Worm (Caenorhabditis elegans) whole organism, midembryonic: ENCODE measurements around the gene R04A9.1.
A peak's percentile ranks its signal among the peaks of the same experiment; 100 is the strongest.

ENCODE experiments used
- T22C8.4 ChIP-seq: fragments of 200-800 bp; sonication (Bioruptor generic); IDR thresholded peaks from 2 replicates; pipeline ENCODE4 v1.3.6; 2022; ENCODE audit warnings: missing genetic modification characterization, missing compliant biosample characterization
- cog-1 ChIP-seq: sonication (generic microtip); optimal IDR thresholded peaks from 2 replicates; lab custom pipeline; 2016; ENCODE audit warnings: missing genetic modification characterization, missing compliant biosample characterization
- flt-1 ChIP-seq: fragments of 200-800 bp; sonication (Bioruptor generic); IDR thresholded peaks from 2 replicates; pipeline ENCODE4 v1.3.6; 2022; ENCODE audit warnings: missing genetic modification characterization, missing compliant biosample characterization
- klf-2 ChIP-seq: fragments of 200-800 bp; sonication (Bioruptor generic); conservative IDR thresholded peaks from 2 replicates; pipeline ENCODE4 v1.3.6; 2022; ENCODE audit warnings: missing genetic modification reagents, missing genetic modification characterization, missing compliant biosample characterization
- med-1 ChIP-seq: sonication (generic microtip); optimal IDR thresholded peaks from 2 replicates; lab custom pipeline; 2017; ENCODE audit warnings: missing genetic modification characterization, mild to moderate bottlenecking, missing compliant biosample characterization, antibody characterized with exemption, missing genetic modification reagents; ENCODE audit not compliant: insufficient read depth
- ref-1 ChIP-seq: fragments of 200-800 bp; sonication (Bioruptor generic); conservative IDR thresholded peaks from 2 replicates; pipeline ENCODE4 v1.3.6; 2022; ENCODE audit warnings: missing genetic modification reagents, missing genetic modification characterization, missing compliant biosample characterization
- tab-1 ChIP-seq: fragments of 200-800 bp; sonication (Bioruptor generic); IDR thresholded peaks from 2 replicates; pipeline ENCODE4 v1.3.6; 2022; ENCODE audit warnings: missing genetic modification characterization, missing compliant biosample characterization
- ztf-23 ChIP-seq: fragments of 200-800 bp; sonication (Bioruptor generic); IDR thresholded peaks from 2 replicates; pipeline ENCODE4 v1.3.6; 2022; ENCODE audit warnings: missing genetic modification reagents, missing genetic modification characterization, missing compliant biosample characterization
- ztf-29 ChIP-seq: fragments of 200-800 bp; sonication (Bioruptor generic); IDR thresholded peaks from 2 replicates; pipeline ENCODE4 v1.3.6; 2022; ENCODE audit warnings: missing genetic modification reagents, missing genetic modification characterization, missing compliant biosample characterization

The R04A9.1 gene

DNA sequence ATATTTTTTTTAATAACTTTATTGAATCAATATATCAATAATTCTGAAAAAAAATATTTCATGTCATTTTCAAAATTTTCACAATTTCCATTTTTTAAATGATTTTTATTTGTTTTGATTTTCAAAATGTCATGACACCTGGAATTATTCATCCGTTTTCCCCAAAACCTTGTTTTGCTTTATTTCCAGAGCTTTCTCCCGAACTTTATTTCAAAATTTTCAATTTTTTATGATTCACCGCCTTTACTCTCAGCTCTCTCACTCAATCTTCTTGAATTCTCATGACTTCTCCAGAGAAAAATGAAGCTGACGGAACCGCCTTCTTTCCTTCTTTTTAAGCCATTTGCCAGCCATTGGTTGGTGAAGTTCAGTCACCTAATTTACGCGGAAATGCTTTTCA, at the start of gene R04A9.1:
TSS of gene R04A9.1 (plus strand) at position 301 of the 400 bp plus-strand sequence.
- no peak for TF ChIP-seq ztf-23
- TF ChIP-seq ztf-29, result no peak
- TF ChIP-seq T22C8.4 (GFP tag; lab: Robert Waterston, UW), result no peak
- no peak for TF ChIP-seq cog-1 (tag; lab: Kevin White, UChicago)
- no peak for TF ChIP-seq klf-2 (GFP tag; lab: Robert Waterston, UW)
- TF ChIP-seq med-1 (GFP tag; lab: Kevin White, UChicago), result no peak
- TF ChIP-seq ref-1 (GFP tag; lab: Robert Waterston, UW), result no peak
- TF ChIP-seq flt-1 (GFP tag; lab: Robert Waterston, UW), result no peak
- no peak for TF ChIP-seq tab-1 (GFP tag; lab: Robert Waterston, UW)

DNA sequence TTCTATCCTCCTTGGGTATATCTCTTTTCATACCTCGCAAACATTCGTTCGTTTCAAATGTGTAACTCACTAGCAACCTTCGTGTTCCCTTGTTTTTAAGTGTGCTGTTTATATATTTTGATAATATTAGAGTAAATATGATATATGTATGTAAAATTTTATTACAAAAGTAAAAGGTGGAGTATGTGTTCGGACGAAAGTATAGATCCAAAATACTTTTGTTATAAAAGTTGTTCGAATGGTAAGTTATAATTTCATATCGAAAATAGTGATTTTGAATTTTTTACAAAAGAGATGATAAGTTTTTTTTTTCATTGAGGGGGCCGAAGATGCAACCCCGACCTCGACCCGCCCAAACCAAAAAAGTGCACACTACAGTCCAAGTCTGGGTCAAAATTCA, 46.9 kb upstream of the R04A9.1 start, which contains the start of gene C04E7.1:
TSS of gene C04E7.1 (plus strand) at position 301 of the 400 bp plus-strand sequence.
- TF ChIP-seq T22C8.4 (GFP tag; lab: Robert Waterston, UW), result no peak
- TF ChIP-seq flt-1 (GFP tag; lab: Robert Waterston, UW), result no peak
- no peak for TF ChIP-seq ztf-29
- TF ChIP-seq ref-1 (GFP tag; lab: Robert Waterston, UW), result no peak
- TF ChIP-seq ztf-23, result no peak
- no peak for TF ChIP-seq tab-1 (GFP tag; lab: Robert Waterston, UW)
- TF ChIP-seq klf-2 (GFP tag; lab: Robert Waterston, UW), result no peak
- TF ChIP-seq med-1 (GFP tag; lab: Kevin White, UChicago), result no peak
- TF ChIP-seq cog-1 (tag; lab: Kevin White, UChicago), result no peak

DNA sequence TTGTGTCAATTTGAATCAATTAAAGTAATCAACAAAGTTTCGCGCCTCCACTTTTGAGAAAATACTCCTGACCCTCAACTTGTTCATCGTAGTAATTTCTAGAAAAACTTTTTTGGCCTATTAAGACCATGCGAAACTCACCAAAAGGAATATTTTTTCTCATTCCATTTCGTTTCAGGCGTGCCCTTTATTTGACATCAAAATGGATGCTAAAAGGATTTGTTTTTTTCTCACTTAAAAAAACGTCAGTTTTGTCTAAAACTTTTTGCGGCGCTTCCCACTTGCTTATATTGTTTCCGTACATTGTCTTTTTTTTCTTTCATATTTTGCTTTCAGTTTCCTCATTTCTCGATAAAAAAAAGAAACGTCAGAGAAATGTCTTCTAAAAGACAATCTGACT, 44.2 kb upstream of the R04A9.1 start, which contains the start of gene C04E7.5:
TSS of gene C04E7.5 (plus strand) at position 301 of the 400 bp plus-strand sequence.
- TF ChIP-seq cog-1 (tag; lab: Kevin White, UChicago) (no peak), tab-1 (GFP tag; lab: Robert Waterston, UW) (no peak), klf-2 (GFP tag; lab: Robert Waterston, UW) (no peak), T22C8.4 (GFP tag; lab: Robert Waterston, UW) (no peak), ztf-23 (no peak), flt-1 (GFP tag; lab: Robert Waterston, UW) (no peak), ref-1 (GFP tag; lab: Robert Waterston, UW) (no peak), med-1 (GFP tag; lab: Kevin White, UChicago) (no peak), ztf-29 (no peak)

DNA sequence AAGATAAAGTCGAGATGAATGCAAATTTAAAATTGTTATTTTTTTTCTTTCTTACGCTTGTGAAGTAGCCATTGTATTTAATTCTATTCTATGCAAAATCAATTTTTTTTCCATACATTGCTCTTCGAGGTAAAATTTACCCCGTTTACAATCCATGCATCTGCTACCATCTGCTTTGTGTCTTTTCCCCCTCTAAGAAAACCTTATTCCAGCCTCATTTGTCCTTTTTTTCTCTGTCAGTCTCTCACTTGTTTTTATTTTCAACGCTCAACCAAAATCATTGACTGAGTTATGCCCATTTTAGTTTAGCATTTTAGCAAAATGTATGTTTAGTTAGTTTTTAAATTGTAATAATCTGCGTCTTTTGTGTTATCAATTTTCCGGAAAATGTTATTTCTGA, 34.8 kb upstream of the R04A9.1 start:
- TF ChIP-seq ztf-23 (no peak), cog-1 (tag; lab: Kevin White, UChicago) (no peak), flt-1 (GFP tag; lab: Robert Waterston, UW) (no peak), klf-2 (GFP tag; lab: Robert Waterston, UW) (no peak), ref-1 (GFP tag; lab: Robert Waterston, UW) (no peak), ztf-29 (no peak), T22C8.4 (GFP tag; lab: Robert Waterston, UW) (no peak), tab-1 (GFP tag; lab: Robert Waterston, UW) (no peak)

ce11 chrX:371761-372285, 32.9 kb upstream of the R04A9.1 start, which contains the start of gene nrde-3:
nrde-3 (plus strand) TSS chrX:372235.
- TF ChIP-seq cog-1 (tag; lab: Kevin White, UChicago) (no peak), T22C8.4 (GFP tag; lab: Robert Waterston, UW) (peak; percentile 54), tab-1 (GFP tag; lab: Robert Waterston, UW) (no peak), med-1 (GFP tag; lab: Kevin White, UChicago) (no peak), ztf-23 (no peak)

DNA sequence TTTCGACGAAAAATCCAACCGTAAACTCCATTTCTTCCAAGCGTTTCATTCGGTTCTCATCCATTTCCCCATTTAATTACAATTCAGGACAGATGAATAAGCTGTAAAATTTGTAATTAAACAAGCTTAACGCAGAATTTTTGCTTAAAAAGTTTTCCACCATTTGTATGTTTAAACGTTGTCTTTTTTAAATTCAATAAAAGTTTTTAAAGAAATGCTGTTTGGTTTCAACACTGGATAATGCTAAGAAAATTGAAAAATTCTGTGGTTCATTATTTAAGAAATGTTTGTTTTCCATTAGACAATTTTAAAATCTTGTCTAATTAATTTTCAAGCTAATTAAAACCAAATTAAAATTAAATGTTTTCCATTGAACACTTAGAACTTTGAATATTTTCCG, 24.2 kb upstream of the R04A9.1 start, which contains the start of gene R04A9.3:
TSS of gene R04A9.3 (minus strand) at position 101 of the 400 bp plus-strand sequence.
- TF ChIP-seq med-1 (GFP tag; lab: Kevin White, UChicago) (no peak), ref-1 (GFP tag; lab: Robert Waterston, UW) (no peak), tab-1 (GFP tag; lab: Robert Waterston, UW) (no peak), T22C8.4 (GFP tag; lab: Robert Waterston, UW) (no peak), klf-2 (GFP tag; lab: Robert Waterston, UW) (no peak)

ce11 chrX:381029-381428, 23.7 kb upstream of the R04A9.1 start:
- TF ChIP-seq flt-1 (GFP tag; lab: Robert Waterston, UW), result no peak
- TF ChIP-seq T22C8.4 (GFP tag; lab: Robert Waterston, UW), result no peak
- no peak for TF ChIP-seq ref-1 (GFP tag; lab: Robert Waterston, UW)
- no peak for TF ChIP-seq ztf-23
- TF ChIP-seq tab-1 (GFP tag; lab: Robert Waterston, UW), result no peak
- TF ChIP-seq med-1 (GFP tag; lab: Kevin White, UChicago), result no peak
- TF ChIP-seq klf-2 (GFP tag; lab: Robert Waterston, UW), result no peak
- TF ChIP-seq cog-1 (tag; lab: Kevin White, UChicago), result no peak
- TF ChIP-seq ztf-29, result no peak

DNA sequence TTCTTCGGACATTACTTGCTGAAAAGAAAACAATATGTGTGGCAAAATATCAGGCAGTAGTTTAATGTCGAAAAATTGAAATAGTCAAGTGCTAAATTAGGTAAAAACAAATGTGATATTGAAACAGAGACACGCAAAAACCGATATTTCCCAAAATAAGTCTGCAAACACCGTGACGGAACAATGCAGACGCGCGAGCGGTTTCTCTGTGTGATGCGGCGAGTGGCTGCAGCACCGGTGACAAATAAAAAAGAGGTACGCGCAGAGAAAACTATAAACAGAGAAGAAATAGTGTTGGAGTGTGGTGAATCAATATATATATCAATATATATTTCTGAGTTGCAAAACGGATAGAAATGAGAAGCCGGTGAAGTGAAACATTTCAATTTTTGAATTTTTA, 22.0 kb upstream of the R04A9.1 start, which contains the start of gene ife-2:
TSS of gene ife-2 (minus strand) at position 18 of the 400 bp plus-strand sequence.
- TF ChIP-seq med-1 (GFP tag; lab: Kevin White, UChicago), result no peak
- TF ChIP-seq cog-1 (tag; lab: Kevin White, UChicago), result peak; percentile 44

DNA sequence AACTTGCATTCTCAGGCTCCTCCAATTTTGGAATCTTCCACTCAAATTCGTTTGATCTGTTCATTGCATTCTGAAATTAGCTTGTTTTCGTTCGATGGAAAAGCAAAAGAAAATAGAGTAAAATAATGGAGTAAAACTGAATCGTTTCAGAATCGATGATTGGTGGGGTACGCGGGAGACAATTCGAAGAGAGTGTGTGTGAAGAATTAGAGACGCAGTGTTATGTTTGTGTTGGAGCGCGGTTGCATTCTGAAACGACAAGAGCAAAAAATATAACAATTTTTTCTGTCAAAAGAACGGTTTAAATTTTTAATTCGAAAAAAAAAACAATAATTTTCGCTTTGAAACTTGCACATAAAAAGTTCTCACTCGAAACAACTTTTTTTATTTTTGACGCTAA, 16.0 kb upstream of the R04A9.1 start, which contains the start of gene ceh-93:
TSS of gene ceh-93 (minus strand) at position 70 of the 400 bp plus-strand sequence.
- TF ChIP-seq ztf-29 (no peak), flt-1 (GFP tag; lab: Robert Waterston, UW) (0 out of 2 replicates have a peak, but pooled peaks have one; percentile 15), klf-2 (GFP tag; lab: Robert Waterston, UW) (no peak), ztf-23 (no peak)

DNA sequence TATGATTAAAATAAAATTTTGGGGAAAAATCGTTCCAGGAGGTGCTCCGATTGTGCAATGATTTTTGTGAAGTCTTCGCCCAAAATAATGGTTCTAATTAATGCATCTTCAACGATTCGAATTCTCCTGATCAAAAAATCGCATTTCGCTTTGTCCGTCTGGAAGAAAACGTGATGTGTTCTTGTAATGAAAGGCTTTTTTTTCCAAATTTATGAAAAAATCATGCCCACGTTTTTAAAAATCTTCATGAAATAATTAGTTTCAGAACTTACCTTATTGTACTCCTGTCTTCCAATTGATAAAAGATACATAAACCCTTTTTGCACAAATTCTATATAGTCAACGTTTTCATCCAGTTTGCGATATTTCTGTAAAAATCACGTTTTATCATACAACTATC, 15.1 kb upstream of the R04A9.1 start:
- TF ChIP-seq cog-1 (tag; lab: Kevin White, UChicago) (no peak), tab-1 (GFP tag; lab: Robert Waterston, UW) (no peak), ref-1 (GFP tag; lab: Robert Waterston, UW) (no peak), ztf-29 (no peak), ztf-23 (no peak), flt-1 (GFP tag; lab: Robert Waterston, UW) (no peak), klf-2 (GFP tag; lab: Robert Waterston, UW) (no peak), T22C8.4 (GFP tag; lab: Robert Waterston, UW) (no peak), med-1 (GFP tag; lab: Kevin White, UChicago) (no peak)
